Fruit fly (Drosophila melanogaster) whole organism, prepupa: ENCODE data around the gene Adsl.
A peak's percentile ranks its signal among the peaks of the same experiment; 100 is the strongest.

ENCODE experiments used
- CG16779 ChIP-seq: fragments of 200-800 bp; sonication (Bioruptor generic); optimal IDR thresholded peaks from 3 replicates; lab custom pipeline; 2017; ENCODE audit warnings: missing biosample characterization, mild to moderate bottlenecking, missing genetic modification characterization
- CG3032 ChIP-seq: fragments of 200-800 bp; optimal IDR thresholded peaks from 2 replicates; lab custom pipeline; 2019; ENCODE audit warnings: missing biosample characterization, mild to moderate bottlenecking, missing genetic modification characterization, moderate library complexity
- CG34406 ChIP-seq: fragments of 200-800 bp; sonication (Bioruptor generic); optimal IDR thresholded peaks from 3 replicates; lab custom pipeline; 2016; ENCODE audit warnings: missing biosample characterization, missing genetic modification characterization
- CG8632 ChIP-seq: fragments of 200-800 bp; sonication (Bioruptor generic); optimal IDR thresholded peaks from 3 replicates; lab custom pipeline; 2016; ENCODE audit warnings: missing biosample characterization, missing genetic modification characterization
- eg ChIP-seq: fragments of 200-800 bp; sonication (Bioruptor generic); IDR thresholded peaks from 3 replicates; pipeline ENCODE4 v1.3.6; 2022; ENCODE audit warnings: missing biosample characterization, missing genetic modification characterization
- svp ChIP-seq: fragments of 200-800 bp; sonication (Bioruptor generic); peaks from one replicate; lab custom pipeline; 2016; ENCODE audit warnings: missing biosample characterization, missing genetic modification characterization

dm6 chr3R:16982108-16982707 lies 38.7 kb downstream of the Adsl start, which contains the start of gene AhcyL2:
- TF ChIP-seq CG16779 (tag; lab: Kevin White, UChicago) (no peak), eg (GFP tag; lab: Robert Waterston, UW) (no peak), CG34406 (no peak), CG8632 (GFP tag; lab: Kevin White, UChicago) (no peak), CG3032 (no peak), svp (GFP tag; lab: Kevin White, UChicago) (peak; percentile 100)
